Worm (Caenorhabditis elegans): Measurements from ENCODE around the gene srsx-12.

- TF ChIP-seq nhr-6 (tag; optimal IDR thresholded peaks at IDR 0.05) (no peak), lin-13 (GFP tag; optimal IDR thresholded peaks at IDR 0.05) (no peak)
These were observed 20.1 kb downstream of the srsx-12 start for ce11 chrV:4960686-4961085.
